Worm (Caenorhabditis elegans) whole organism, L4 larva: Measurements from ENCODE around the gene T25F10.4.

ENCODE experiments used
- D1046.2 ChIP-seq: fragments of 200-800 bp; sonication (Bioruptor generic); IDR thresholded peaks from 2 replicates; pipeline ENCODE4 v1.3.6; 2022; ENCODE audit warnings: missing genetic modification characterization, missing compliant biosample characterization
- T20F7.1 ChIP-seq: fragments of 200-800 bp; sonication (Bioruptor generic); optimal IDR thresholded peaks from 2 replicates; lab custom pipeline; 2018; ENCODE audit warnings: mild to moderate bottlenecking, missing genetic modification characterization, missing compliant biosample characterization
- Y48G9A.11 ChIP-seq: fragments of 200-800 bp; sonication (Bioruptor generic); IDR thresholded peaks from 2 replicates; pipeline ENCODE4 v1.3.6; 2022; ENCODE audit warnings: missing genetic modification reagents, missing genetic modification characterization, missing compliant biosample characterization
- ceh-28 ChIP-seq: fragments of 150-350 bp; optimal IDR thresholded peaks from 2 replicates; lab custom pipeline; 2014; ENCODE audit warnings: missing biosample characterization, missing genetic modification reagents, missing genetic modification characterization
- ces-1 ChIP-seq: fragments of 150-350 bp; sonication (generic microtip); optimal IDR thresholded peaks from 4 replicates; lab custom pipeline; 2014; ENCODE audit warnings: missing biosample characterization, missing genetic modification reagents, missing genetic modification characterization
- hmg-1.1 ChIP-seq: fragments of 200-800 bp; sonication (Bioruptor generic); IDR thresholded peaks from 2 replicates; pipeline ENCODE4 v1.3.6; 2022; ENCODE audit warnings: missing genetic modification reagents, missing genetic modification characterization, missing compliant biosample characterization
- lin-1 ChIP-seq: fragments of 200-800 bp; sonication (Bioruptor generic); IDR thresholded peaks from 2 replicates; pipeline ENCODE4 v1.3.6; 2022; ENCODE audit warnings: missing genetic modification reagents, missing genetic modification characterization, missing compliant biosample characterization
- lin-13 ChIP-seq: fragments of 150-350 bp; optimal IDR thresholded peaks from 2 replicates; lab custom pipeline; 2014; ENCODE audit warnings: missing biosample characterization, missing genetic modification reagents, missing genetic modification characterization
- mxl-2 ChIP-seq: fragments of 200-800 bp; sonication (Bioruptor generic); conservative IDR thresholded peaks from 2 replicates; pipeline ENCODE4 v1.3.6; 2022; ENCODE audit warnings: missing genetic modification reagents, missing genetic modification characterization, missing compliant biosample characterization
- mxl-3 ChIP-seq: fragments of 200-800 bp; sonication (Bioruptor generic); optimal IDR thresholded peaks from 2 replicates; lab custom pipeline; 2018; ENCODE audit warnings: mild to moderate bottlenecking, missing genetic modification characterization, missing compliant biosample characterization
- nhr-111 ChIP-seq: fragments of 200-800 bp; sonication (Bioruptor generic); optimal IDR thresholded peaks from 2 replicates; lab custom pipeline; 2018; ENCODE audit warnings: mild to moderate bottlenecking, missing genetic modification characterization, missing compliant biosample characterization
- nhr-237 ChIP-seq: sonication (generic microtip); optimal IDR thresholded peaks from 2 replicates; lab custom pipeline; 2017; ENCODE audit warnings: missing biosample characterization, missing genetic modification characterization
- pqm-1 ChIP-seq: sonication (generic microtip); optimal IDR thresholded peaks from 2 replicates; lab custom pipeline; 2017; ENCODE audit warnings: missing biosample characterization, missing genetic modification characterization
- snpc-1.2 ChIP-seq: fragments of 200-800 bp; sonication (Bioruptor generic); IDR thresholded peaks from 2 replicates; pipeline ENCODE4 v1.3.6; 2022; ENCODE audit warnings: missing genetic modification reagents, missing genetic modification characterization, missing compliant biosample characterization
- tag-97 ChIP-seq: fragments of 200-800 bp; sonication (Bioruptor generic); IDR thresholded peaks from 2 replicates; pipeline ENCODE4 v1.3.6; 2022; ENCODE audit warnings: missing genetic modification characterization, missing compliant biosample characterization

Gene T25F10.4

DNA sequence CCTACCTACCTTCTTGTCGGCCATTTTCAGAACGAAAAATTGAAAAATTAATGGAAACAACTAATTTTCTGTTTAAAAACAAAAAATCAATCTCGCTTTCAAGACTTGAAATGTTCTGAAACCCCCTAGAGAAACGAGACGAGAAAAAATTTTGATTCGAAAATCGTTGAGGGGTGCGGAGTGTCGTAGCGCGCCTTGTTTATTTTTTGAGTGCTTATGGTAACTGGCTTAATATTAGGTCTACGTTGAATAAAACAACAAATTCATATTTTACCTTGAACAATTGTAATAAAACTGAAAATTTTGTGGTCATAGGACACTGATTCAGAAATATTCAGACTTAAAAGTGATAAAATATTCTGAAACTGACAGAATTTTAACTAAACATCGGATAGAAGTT is 51.8 kb downstream of the T25F10.4 start, which contains the start of gene sna-1:
Gene sna-1 (minus strand): TSS at position 218 of the 400 bp plus-strand sequence.
- no peak for TF ChIP-seq lin-1 (GFP tag; lab: Robert Waterston, UW)
- TF ChIP-seq nhr-237 (tag; lab: Kevin White, UChicago), result no peak
- peak; percentile 92 for TF ChIP-seq T20F7.1
- TF ChIP-seq hmg-1.1 (GFP tag; lab: Robert Waterston, UW), result no peak
- no peak for TF ChIP-seq tag-97 (GFP tag; lab: Robert Waterston, UW)
- no peak for TF ChIP-seq ceh-28 (tag; lab: Kevin White, UChicago)
- no peak for TF ChIP-seq mxl-3 (GFP tag; lab: Kevin White, UChicago)
- peak; percentile 89 for TF ChIP-seq Y48G9A.11
- TF ChIP-seq pqm-1 (tag; lab: Kevin White, UChicago), result no peak
- no peak for TF ChIP-seq mxl-2 (GFP tag; lab: Robert Waterston, UW)
- TF ChIP-seq snpc-1.2, result no peak
- TF ChIP-seq lin-13 (GFP tag; lab: Kevin White, UChicago), result no peak
- no peak for TF ChIP-seq ces-1 (GFP tag; lab: Kevin White, UChicago)
- no peak for TF ChIP-seq nhr-111 (GFP tag; lab: Kevin White, UChicago)
- TF ChIP-seq D1046.2 (GFP tag; lab: Robert Waterston, UW), result no peak
